Worm (Caenorhabditis elegans) whole organism, early embryonic: ENCODE measurements around the gene dep-1.

Source experiments
- F13C5.2 ChIP-seq: sonication (generic microtip); optimal IDR thresholded peaks from 2 replicates; lab custom pipeline; 2017; ENCODE audit warnings: mild to moderate bottlenecking, missing genetic modification characterization, inconsistent platforms, missing compliant biosample characterization
- ama-1 ChIP-seq: fragments of 150-350 bp; optimal IDR thresholded peaks from 2 replicates; lab custom pipeline; 2014
- hmbx-1 ChIP-seq: sonication (generic microtip); optimal IDR thresholded peaks from 2 replicates; lab custom pipeline; 2016; ENCODE audit warnings: mild to moderate bottlenecking, missing genetic modification characterization, missing compliant biosample characterization
- hmg-4 ChIP-seq: fragments of 200-800 bp; sonication (Bioruptor generic); optimal IDR thresholded peaks from 2 replicates; lab custom pipeline; 2018; ENCODE audit warnings: mild to moderate bottlenecking, missing genetic modification characterization, missing compliant biosample characterization
- tbx-37 ChIP-seq: fragments of 200-800 bp; sonication (Bioruptor generic); conservative IDR thresholded peaks from 2 replicates; pipeline ENCODE4 v1.3.6; 2022; ENCODE audit warnings: missing genetic modification reagents, missing genetic modification characterization, missing compliant biosample characterization

ce11 chrII:8990267-8990666, 29.3 kb downstream of the dep-1 start:
- no peak for TF ChIP-seq F13C5.2 (tag; lab: Kevin White, UChicago)
- no peak for TF ChIP-seq ama-1 (lab: Kevin White, UChicago)
- TF ChIP-seq tbx-37 (GFP tag; lab: Robert Waterston, UW): no peak
- no peak for TF ChIP-seq hmbx-1
- TF ChIP-seq hmg-4 (GFP tag; lab: Kevin White, UChicago): no peak
